Worm (Caenorhabditis elegans): ENCODE measurements around the gene dct-18.

The dct-18 gene

ce11 chrII:12931456-12931923, at the start of gene dct-18:
TSS of gene dct-18 (plus strand) at chrII:12931873.
- TF ChIP-seq unc-62 (GFP tag; optimal IDR thresholded peaks at IDR 0.05), result no peak

- TF ChIP-seq unc-62 (GFP tag; optimal IDR thresholded peaks at IDR 0.05), result no peak
Observed at ce11 chrII:12884972-12885371, 46.7 kb upstream of the dct-18 start, which contains the start of gene sra-14. TSS of gene sra-14 (plus strand) at chrII:12885272.

- TF ChIP-seq unc-62 (GFP tag; optimal IDR thresholded peaks at IDR 0.05), result no peak
Observed at ce11 chrII:12888471-12888870, 43.2 kb upstream of the dct-18 start, which contains the start of gene F35C5.3. TSS of gene F35C5.3 (plus strand) at chrII:12888771.

- no peak for TF ChIP-seq unc-62 (GFP tag; optimal IDR thresholded peaks at IDR 0.05)
Observed at ce11 chrII:12892407-12892806, 39.3 kb upstream of the dct-18 start.

DNA sequence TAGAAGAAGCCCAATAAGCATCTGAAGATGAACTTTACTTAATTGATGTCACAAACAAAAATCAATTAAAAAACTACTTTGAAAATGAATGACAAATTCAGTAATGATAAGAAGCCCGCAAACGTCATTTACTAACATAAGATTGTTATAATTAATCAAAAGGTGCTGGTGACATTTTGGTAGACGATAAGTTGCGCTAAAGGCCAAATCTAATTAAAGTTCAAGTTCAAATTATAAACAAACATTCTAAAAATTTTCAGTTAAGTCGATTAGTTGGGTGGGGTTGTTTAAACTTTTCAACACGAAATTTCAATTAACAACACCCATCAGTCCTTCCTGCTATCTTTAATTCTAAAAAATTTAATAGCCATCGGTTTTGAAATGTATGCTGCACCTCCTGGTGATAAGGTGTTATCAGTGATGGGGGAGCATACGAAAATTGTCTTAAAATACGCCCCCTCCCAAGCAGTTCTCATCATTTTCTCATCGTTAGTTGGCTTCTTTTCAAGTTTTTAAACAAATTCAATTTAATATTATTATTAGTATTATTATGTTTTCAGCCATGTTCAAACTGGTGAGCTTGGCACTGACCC, 36.5 kb upstream of the dct-18 start, which contains the start of the genes clec-62 and clec-63:
Gene clec-62, minus strand, starts transcription at position 51 of the 593 bp plus-strand sequence.
Gene clec-63, plus strand, starts transcription at position 561 of the 593 bp plus-strand sequence.
- TF ChIP-seq unc-62 (GFP tag; optimal IDR thresholded peaks at IDR 0.05), result no peak

ce11 chrII:12896666-12897065, 35.0 kb upstream of the dct-18 start:
- no peak for TF ChIP-seq unc-62 (GFP tag; optimal IDR thresholded peaks at IDR 0.05)

DNA sequence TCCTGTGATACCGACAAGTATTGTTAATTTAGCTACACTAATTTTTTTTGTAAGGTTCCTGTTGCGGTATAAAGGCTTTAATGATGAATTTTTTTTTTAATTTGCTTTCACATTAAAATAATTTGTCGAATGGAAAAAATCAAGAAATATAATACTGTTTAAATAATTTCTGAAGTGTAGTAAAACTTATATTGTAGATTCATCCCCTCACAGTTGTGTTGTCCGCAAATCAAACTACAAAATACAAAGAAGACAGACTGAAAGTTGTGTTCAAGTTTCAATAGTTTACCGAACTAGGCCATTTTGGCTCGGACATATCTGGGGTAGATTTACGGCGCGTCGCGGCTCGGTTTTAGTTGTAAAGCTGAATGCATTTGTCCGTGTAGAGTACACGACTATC, 34.3 kb upstream of the dct-18 start:
- no peak for TF ChIP-seq unc-62 (GFP tag; optimal IDR thresholded peaks at IDR 0.05)

- no peak for TF ChIP-seq unc-62 (GFP tag; optimal IDR thresholded peaks at IDR 0.05)
Observed at ce11 chrII:12897942-12898341, 33.7 kb upstream of the dct-18 start, which contains the start of gene clec-64. TSS of gene clec-64 (plus strand) at chrII:12898242.

ce11 chrII:12901025-12901424, 30.6 kb upstream of the dct-18 start, which contains the start of gene clec-65:
TSS of gene clec-65 (plus strand) at chrII:12901325.
- TF ChIP-seq unc-62 (GFP tag; optimal IDR thresholded peaks at IDR 0.05), result no peak

DNA sequence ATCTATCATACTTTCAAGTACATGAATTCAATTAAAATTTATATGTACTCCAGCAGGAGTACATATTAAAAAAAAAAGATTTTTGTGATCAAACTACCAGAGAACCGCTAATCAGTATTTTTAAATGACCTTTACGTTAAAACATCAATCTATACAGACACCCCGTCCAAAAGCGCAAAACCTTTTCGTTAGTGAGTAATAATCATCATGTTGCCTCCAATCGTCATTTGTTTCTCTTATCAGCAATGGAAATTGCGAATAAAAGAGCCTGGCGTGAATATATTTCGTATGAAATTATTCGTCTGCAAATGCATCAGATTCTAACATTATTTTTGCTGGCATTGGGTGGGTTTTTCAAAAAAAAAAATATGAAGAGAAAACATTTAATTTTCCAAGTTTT, 27.5 kb upstream of the dct-18 start, which contains the start of gene clec-66:
Gene clec-66, plus strand, starts transcription at position 225 of the 400 bp plus-strand sequence.
- TF ChIP-seq unc-62 (GFP tag; optimal IDR thresholded peaks at IDR 0.05), result no peak

DNA sequence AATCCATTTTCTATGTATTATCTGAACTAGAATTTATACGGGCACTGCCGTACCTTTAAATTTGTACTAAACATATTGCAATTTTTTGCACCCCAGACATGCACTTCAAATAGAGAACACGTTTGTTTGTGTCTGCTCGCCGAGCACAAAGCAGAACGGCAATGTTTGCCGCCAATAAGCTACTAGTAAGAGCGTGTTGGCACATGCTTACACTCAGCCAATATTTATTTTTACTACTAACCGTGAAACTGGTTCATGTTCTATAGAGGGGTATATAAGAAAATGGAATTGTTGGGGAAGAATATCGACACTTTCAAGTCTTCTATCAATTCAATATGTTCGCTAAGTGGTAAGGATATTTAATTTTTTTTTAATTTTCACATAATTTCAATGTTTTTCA, 24.6 kb upstream of the dct-18 start, which contains the start of gene nspb-11:
Gene nspb-11, plus strand, starts transcription at position 301 of the 400 bp plus-strand sequence.
- TF ChIP-seq unc-62 (GFP tag; optimal IDR thresholded peaks at IDR 0.05), result no peak

DNA sequence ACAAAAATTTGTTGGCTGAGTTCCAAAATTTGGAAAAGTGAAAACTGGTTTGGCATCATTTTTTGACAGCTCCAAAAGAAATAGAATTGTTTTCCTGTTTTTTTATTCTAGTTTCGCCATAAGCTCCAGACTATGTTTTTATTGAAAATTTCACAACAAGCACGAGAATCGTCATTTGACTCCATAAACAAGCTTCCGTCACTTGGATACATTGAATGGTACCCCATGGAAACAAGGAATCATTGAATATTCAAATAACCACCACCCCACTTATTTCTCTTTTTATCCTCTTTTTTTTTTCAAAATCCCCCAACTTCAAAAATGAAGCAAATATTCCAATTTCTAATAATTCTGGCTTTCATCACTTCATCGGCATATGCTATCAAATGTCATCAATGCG, 22.9 kb upstream of the dct-18 start, which contains the start of gene ddn-2:
Gene ddn-2, plus strand, starts transcription at position 301 of the 400 bp plus-strand sequence.
- TF ChIP-seq unc-62 (GFP tag; optimal IDR thresholded peaks at IDR 0.05), result no peak

- TF ChIP-seq unc-62 (GFP tag; optimal IDR thresholded peaks at IDR 0.05), result no peak
Observed at ce11 chrII:12914514-12915075, 17.1 kb upstream of the dct-18 start, which contains the start of gene F35C5.12. TSS of gene F35C5.12 (minus strand) at chrII:12914564.

ce11 chrII:12918960-12919553, 12.6 kb upstream of the dct-18 start, which contains the start of the genes F58G1.2 and wago-4:
TSS of gene F58G1.2 (minus strand) at chrII:12919010.
TSS of gene wago-4 (plus strand) at chrII:12919551.
- TF ChIP-seq unc-62 (GFP tag; optimal IDR thresholded peaks at IDR 0.05), result no peak

DNA sequence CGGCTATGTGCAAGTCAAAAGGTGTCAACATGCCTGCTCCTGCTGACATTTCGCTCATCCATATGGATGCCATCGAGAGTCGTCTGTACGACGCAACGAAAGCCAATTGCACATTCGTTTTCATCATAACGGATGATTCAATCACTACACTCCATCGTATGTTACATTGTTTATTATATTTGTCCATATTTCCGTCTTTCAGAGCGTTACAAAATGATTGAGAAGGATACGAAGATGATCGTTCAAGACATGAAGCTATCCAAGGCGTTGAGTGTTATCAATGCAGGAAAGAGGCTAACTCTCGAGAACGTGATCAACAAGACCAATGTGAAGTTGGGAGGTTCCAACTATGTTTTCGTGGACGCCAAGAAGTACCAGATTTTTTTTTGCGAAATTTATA, 10.2 kb upstream of the dct-18 start:
- no peak for TF ChIP-seq unc-62 (GFP tag; optimal IDR thresholded peaks at IDR 0.05)

- TF ChIP-seq unc-62 (GFP tag; optimal IDR thresholded peaks at IDR 0.05), result no peak
Observed at ce11 chrII:12923225-12923624, 8.4 kb upstream of the dct-18 start.

Measured in whole organism, dauer.